Worm (Caenorhabditis elegans) whole organism, midembryonic: ENCODE data around the gene F35A5.8.

Experiments used
- flt-1 ChIP-seq: fragments of 200-800 bp; sonication (Bioruptor generic); IDR thresholded peaks from 2 replicates; pipeline ENCODE4 v1.3.6; 2022; ENCODE audit warnings: missing genetic modification characterization, missing compliant biosample characterization
- ztf-29 ChIP-seq: fragments of 200-800 bp; sonication (Bioruptor generic); IDR thresholded peaks from 2 replicates; pipeline ENCODE4 v1.3.6; 2022; ENCODE audit warnings: missing genetic modification reagents, missing genetic modification characterization, missing compliant biosample characterization

DNA sequence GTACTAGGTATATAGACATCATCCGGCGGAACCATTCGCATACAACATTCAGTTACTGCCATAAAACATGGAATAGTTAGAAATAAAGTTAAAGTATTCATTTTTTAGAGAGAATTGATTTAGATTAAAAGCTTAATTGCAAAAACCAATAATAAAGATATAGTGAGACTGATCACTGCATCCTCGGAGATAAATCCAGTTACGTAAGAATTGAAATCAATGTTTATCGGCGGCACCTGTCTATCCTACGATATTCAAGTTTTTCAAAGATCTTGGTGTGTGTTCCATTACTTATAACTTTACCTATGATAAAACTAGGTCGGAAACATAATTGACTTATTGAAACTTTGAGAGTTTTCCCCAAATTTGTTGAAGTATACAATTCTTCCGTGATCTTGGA, 43.9 kb downstream of the F35A5.8 start, which contains the start of gene T14G12.6:
- TF ChIP-seq flt-1 (no peak), ztf-29 (GFP tag; lab: Robert Waterston, UW) (no peak)
